Worm (Caenorhabditis elegans): ENCODE data around the gene F02D8.1.

- TF ChIP-seq egl-27 (tag; optimal IDR thresholded peaks at IDR 0.05) (no peak), skn-1 (tag; optimal IDR thresholded peaks at IDR 0.05) (no peak), daf-12 (tag; optimal IDR thresholded peaks at IDR 0.05) (no peak), nhr-11 (tag; optimal IDR thresholded peaks at IDR 0.05) (no peak), ZK546.5 (tag; optimal IDR thresholded peaks at IDR 0.05) (no peak), pha-4 (tag; optimal IDR thresholded peaks at IDR 0.05) (no peak), snpc-4 (tag; optimal IDR thresholded peaks at IDR 0.05) (no peak), nhr-76 (tag; optimal IDR thresholded peaks at IDR 0.05) (no peak), sea-2 (GFP tag; optimal IDR thresholded peaks at IDR 0.05) (no peak)
These were observed 54.4 kb downstream of the F02D8.1 start, which contains the start of gene srg-54 for ce11 chrV:14924104-14924503.
